Fruit fly (Drosophila melanogaster) whole organism, embryonic: ENCODE measurements around the gene RpS3.
A peak's percentile ranks its signal among the peaks of the same experiment; 100 is the strongest.

Experiments
- ATbp ChIP-seq: fragments of 200-800 bp; sonication (Bioruptor generic); optimal IDR thresholded peaks from 2 replicates; lab custom pipeline; 2017; ENCODE audit warnings: missing biosample characterization, mild to moderate bottlenecking, missing genetic modification characterization, missing genetic modification reagents
- Ada2b ChIP-seq: fragments of 200-800 bp; sonication (Bioruptor generic); IDR thresholded peaks from 2 replicates; pipeline ENCODE4 v1.3.6; 2022; ENCODE audit warnings: missing biosample characterization, missing genetic modification characterization
- CG11085 ChIP-seq: fragments of 200-800 bp; sonication (Bioruptor generic); IDR thresholded peaks from 2 replicates; pipeline ENCODE4 v1.3.6; 2022; ENCODE audit warnings: missing biosample characterization, missing genetic modification characterization
- CG11456 ChIP-seq: fragments of 200-800 bp; sonication (Bioruptor generic); IDR thresholded peaks from 3 replicates; pipeline ENCODE4 v1.3.6; 2022; ENCODE audit warnings: missing biosample characterization, missing genetic modification characterization
- CG11695 ChIP-seq: fragments of 200-800 bp; sonication (Bioruptor generic); IDR thresholded peaks from 3 replicates; pipeline ENCODE4 v1.3.6; 2022; ENCODE audit warnings: missing biosample characterization, missing genetic modification characterization
- CG14667 ChIP-seq: fragments of 200-800 bp; sonication (Bioruptor generic); IDR thresholded peaks from 2 replicates; pipeline ENCODE4 v1.3.6; 2022; ENCODE audit warnings: missing biosample characterization, missing genetic modification characterization
- CG14965 ChIP-seq: fragments of 200-800 bp; sonication (Bioruptor generic); optimal IDR thresholded peaks from 2 replicates; lab custom pipeline; 2016; ENCODE audit warnings: missing biosample characterization, missing genetic modification characterization, borderline replicate concordance
- CG1602 ChIP-seq: fragments of 200-800 bp; sonication (Bioruptor generic); optimal IDR thresholded peaks from 3 replicates; lab custom pipeline; 2016; ENCODE audit warnings: missing biosample characterization, missing genetic modification characterization
- CG17802 ChIP-seq: fragments of 200-800 bp; sonication (Bioruptor generic); optimal IDR thresholded peaks from 2 replicates; lab custom pipeline; 2018; ENCODE audit warnings: missing biosample characterization, mild to moderate bottlenecking, missing genetic modification characterization, moderate library complexity
- CG18599 ChIP-seq: fragments of 200-800 bp; sonication (Bioruptor generic); optimal IDR thresholded peaks from 3 replicates; lab custom pipeline; 2017; ENCODE audit warnings: missing biosample characterization, missing genetic modification characterization, mild to moderate bottlenecking, moderate library complexity, missing genetic modification reagents
- CG34224 ChIP-seq: fragments of 200-800 bp; sonication (Bioruptor generic); IDR thresholded peaks from 3 replicates; pipeline ENCODE4 v1.3.6; 2022; ENCODE audit warnings: missing biosample characterization, missing genetic modification characterization; ENCODE audit not compliant: partially characterized antibody
- CG3838 ChIP-seq: fragments of 200-800 bp; sonication (Bioruptor generic); optimal IDR thresholded peaks from 3 replicates; lab custom pipeline; 2016; ENCODE audit warnings: missing biosample characterization, missing genetic modification characterization
- CG4404 ChIP-seq: fragments of 200-800 bp; sonication (Bioruptor generic); IDR thresholded peaks from 2 replicates; pipeline ENCODE4 v1.3.6; 2022; ENCODE audit warnings: missing biosample characterization, missing genetic modification characterization
- CG5245 ChIP-seq: fragments of 200-800 bp; sonication (Bioruptor generic); optimal IDR thresholded peaks from 3 replicates; lab custom pipeline; 2016; ENCODE audit warnings: missing biosample characterization, missing genetic modification characterization
- CG6813 ChIP-seq: fragments of 200-800 bp; sonication (Bioruptor generic); optimal IDR thresholded peaks from 2 replicates; lab custom pipeline; 2017; ENCODE audit warnings: missing biosample characterization, missing genetic modification characterization, mild to moderate bottlenecking, moderate library complexity, missing genetic modification reagents
- CG8478 ChIP-seq: fragments of >200 bp; optimal IDR thresholded peaks from 2 replicates; lab custom pipeline; 2018
- CkIIα-i1 ChIP-seq: fragments of 200-800 bp; sonication (Bioruptor generic); IDR thresholded peaks from 2 replicates; pipeline ENCODE4 v1.3.6; 2022; ENCODE audit warnings: missing biosample characterization, missing genetic modification characterization
- Dfd ChIP-seq, 2 experiments: fragments of >200 bp; optimal IDR thresholded peaks; 2 replicates each; lab custom pipeline; 2017; ENCODE audit warnings: missing biosample characterization in 2 of 2, missing genetic modification characterization in 2 of 2
- Dp ChIP-seq: fragments of 200-800 bp; sonication (Bioruptor generic); optimal IDR thresholded peaks from 2 replicates; lab custom pipeline; 2018; ENCODE audit warnings: missing biosample characterization, mild to moderate bottlenecking, missing genetic modification characterization, moderate library complexity
- Hmx ChIP-seq: fragments of 200-800 bp; sonication (Bioruptor generic); optimal IDR thresholded peaks from 2 replicates; lab custom pipeline; 2016; ENCODE audit warnings: missing biosample characterization, missing genetic modification characterization
- Hr51 ChIP-seq, 2 experiments: fragments of 200-800 bp; sonication (Bioruptor generic); optimal IDR thresholded peaks; 2 replicates in 1 of 2; 3 replicates in 1 of 2; lab custom pipeline; 2016 to 2018; ENCODE audit warnings: missing biosample characterization in 2 of 2, missing genetic modification characterization in 2 of 2, mild to moderate bottlenecking in 1 of 2, moderate library complexity in 1 of 2
- MESR4 ChIP-seq: fragments of 200-800 bp; sonication (Bioruptor generic); optimal IDR thresholded peaks from 2 replicates; lab custom pipeline; 2018; ENCODE audit warnings: missing biosample characterization, mild to moderate bottlenecking, missing genetic modification characterization, moderate library complexity
- MTF-1 ChIP-seq: fragments of 200-800 bp; sonication (Bioruptor generic); optimal IDR thresholded peaks from 2 replicates; lab custom pipeline; 2018; ENCODE audit warnings: missing biosample characterization, mild to moderate bottlenecking, missing genetic modification characterization, borderline replicate concordance
- Neu2 ChIP-seq: fragments of 200-800 bp; sonication (Bioruptor generic); optimal IDR thresholded peaks from 3 replicates; lab custom pipeline; 2016; ENCODE audit warnings: missing biosample characterization, missing genetic modification characterization, borderline replicate concordance
- Nf-YA ChIP-seq: fragments of 200-800 bp; sonication (Bioruptor generic); IDR thresholded peaks from 2 replicates; pipeline ENCODE4 v1.3.6; 2022; ENCODE audit warnings: missing biosample characterization, missing genetic modification characterization
- Oli ChIP-seq: fragments of 200-800 bp; sonication (Bioruptor generic); optimal IDR thresholded peaks from 2 replicates; lab custom pipeline; 2018; ENCODE audit warnings: missing biosample characterization, mild to moderate bottlenecking, missing genetic modification characterization, moderate library complexity
- Optix ChIP-seq: fragments of 200-800 bp; sonication (Bioruptor generic); IDR thresholded peaks from 3 replicates; pipeline ENCODE4 v1.3.6; 2022; ENCODE audit warnings: missing biosample characterization, missing genetic modification characterization
- Ravus ChIP-seq: fragments of 200-800 bp; sonication (Bioruptor generic); IDR thresholded peaks from 2 replicates; pipeline ENCODE4 v1.3.6; 2022; ENCODE audit warnings: missing biosample characterization, missing genetic modification characterization
- Sry-δ ChIP-seq: fragments of 200-800 bp; sonication (Bioruptor generic); optimal IDR thresholded peaks from 2 replicates; lab custom pipeline; 2016; ENCODE audit warnings: missing biosample characterization, missing genetic modification characterization
- cas ChIP-seq: fragments of 200-800 bp; sonication (Bioruptor generic); IDR thresholded peaks from 2 replicates; pipeline ENCODE4 v1.3.6; 2022; ENCODE audit warnings: missing biosample characterization, missing genetic modification characterization
- cato ChIP-seq: fragments of 200-800 bp; sonication (Bioruptor generic); optimal IDR thresholded peaks from 2 replicates; lab custom pipeline; 2016; ENCODE audit warnings: missing biosample characterization, missing genetic modification characterization, borderline replicate concordance
- gro ChIP-seq: fragments of 200-800 bp; sonication (Bioruptor generic); optimal IDR thresholded peaks from 2 replicates; lab custom pipeline; 2016; ENCODE audit warnings: missing biosample characterization, missing genetic modification characterization
- hkb ChIP-seq, 2 experiments: fragments of 200-800 bp in 1 of 2; fragments of >200 bp in 1 of 2; sonication (Bioruptor generic) in 1 of 2; IDR thresholded peaks in 1 of 2; optimal IDR thresholded peaks in 1 of 2; 2 replicates each; pipeline versions ENCODE4 v1.3.6 to Lab custom; 2017 to 2022; ENCODE audit warnings: missing biosample characterization in 1 of 2, missing genetic modification characterization in 1 of 2
- jigr1 ChIP-seq: fragments of 200-800 bp; sonication (Bioruptor generic); IDR thresholded peaks from 3 replicates; pipeline ENCODE4 v1.3.6; 2022; ENCODE audit warnings: missing biosample characterization, missing genetic modification characterization
- jumu ChIP-seq: fragments of 200-800 bp; sonication (Bioruptor generic); optimal IDR thresholded peaks from 3 replicates; lab custom pipeline; 2016; ENCODE audit warnings: missing biosample characterization, missing genetic modification characterization
- klu ChIP-seq: fragments of 200-800 bp; sonication (Bioruptor generic); IDR thresholded peaks from 2 replicates; pipeline ENCODE4 v1.3.6; 2022; ENCODE audit warnings: missing biosample characterization, missing genetic modification characterization
- mld ChIP-seq: fragments of 200-800 bp; sonication (Bioruptor generic); IDR thresholded peaks from 3 replicates; pipeline ENCODE4 v1.3.6; 2022; ENCODE audit warnings: missing biosample characterization, missing genetic modification characterization; ENCODE audit not compliant: partially characterized antibody
- odd ChIP-seq: fragments of 200-800 bp; sonication (Bioruptor generic); optimal IDR thresholded peaks from 2 replicates; lab custom pipeline; 2017; ENCODE audit warnings: missing biosample characterization, mild to moderate bottlenecking, missing genetic modification characterization
- pan ChIP-seq, 4 experiments: fragments of >200 bp in 3 of 4; fragments of 200-800 bp in 1 of 4; sonication (Bioruptor generic) in 1 of 4; optimal IDR thresholded peaks in 3 of 4; IDR thresholded peaks in 1 of 4; 2 replicates each; pipeline versions ENCODE4 v1.3.6 to Lab custom; 2017 to 2022; ENCODE audit warnings: missing biosample characterization in 2 of 4, missing genetic modification characterization in 2 of 4, mixed read lengths in 1 of 4
- pita ChIP-seq: fragments of 200-800 bp; sonication (Bioruptor generic); optimal IDR thresholded peaks from 2 replicates; lab custom pipeline; 2017; ENCODE audit warnings: missing biosample characterization, mild to moderate bottlenecking, missing genetic modification characterization
- pzg ChIP-seq: fragments of 200-800 bp; sonication (Bioruptor generic); optimal IDR thresholded peaks from 3 replicates; lab custom pipeline; 2018; ENCODE audit warnings: missing biosample characterization, mild to moderate bottlenecking, missing genetic modification characterization, moderate library complexity
- row ChIP-seq: fragments of 200-800 bp; sonication (Bioruptor generic); IDR thresholded peaks from 3 replicates; pipeline ENCODE4 v1.3.6; 2022; ENCODE audit warnings: missing biosample characterization, missing genetic modification characterization
- sens ChIP-seq: fragments of 200-800 bp; sonication (Bioruptor generic); peaks from one replicate; lab custom pipeline; 2016; ENCODE audit warnings: missing biosample characterization, missing genetic modification characterization
- sisA ChIP-seq: fragments of 200-800 bp; sonication (Bioruptor generic); IDR thresholded peaks from 2 replicates; pipeline ENCODE4 v1.3.6; 2022; ENCODE audit warnings: missing biosample characterization, missing genetic modification characterization
- slou ChIP-seq: fragments of 200-800 bp; sonication (Bioruptor generic); optimal IDR thresholded peaks from 3 replicates; lab custom pipeline; 2016; ENCODE audit warnings: missing biosample characterization, missing genetic modification characterization
- sr ChIP-seq: fragments of 200-800 bp; sonication (Bioruptor generic); IDR thresholded peaks from 3 replicates; pipeline ENCODE4 v1.3.6; 2022; ENCODE audit warnings: missing biosample characterization, missing genetic modification characterization
- vnd ChIP-seq: fragments of 200-800 bp; sonication (Bioruptor generic); IDR thresholded peaks from 3 replicates; pipeline ENCODE4 v1.3.6; 2022; ENCODE audit warnings: missing biosample characterization, missing genetic modification characterization; ENCODE audit not compliant: partially characterized antibody
- z ChIP-seq: fragments of 200-800 bp; sonication (Bioruptor generic); IDR thresholded peaks from 3 replicates; pipeline ENCODE4 v1.3.6; 2022; ENCODE audit warnings: missing biosample characterization, missing genetic modification characterization
- zen2 ChIP-seq: fragments of 200-800 bp; sonication (Bioruptor generic); IDR thresholded peaks from 3 replicates; pipeline ENCODE4 v1.3.6; 2022; ENCODE audit warnings: missing biosample characterization, missing genetic modification characterization; ENCODE audit not compliant: partially characterized antibody

The RpS3 gene

dm6 chr3R:23358565-23359138 is at the start of gene RpS3 (continued):
- no peak for TF ChIP-seq CG18599 (GFP tag; lab: Kevin White, UChicago)
- no peak for TF ChIP-seq CG17802 (tag; lab: Kevin White, UChicago)
- TF ChIP-seq cato (GFP tag; lab: Kevin White, UChicago), result no peak
- no peak for TF ChIP-seq Hmx
- TF ChIP-seq vnd (GFP tag; lab: Robert Waterston, UW), result no peak
- TF ChIP-seq CG3838 (GFP tag; lab: Kevin White, UChicago), result no peak
- no peak for TF ChIP-seq CG4404
- no peak for TF ChIP-seq CkIIα-i1 (GFP tag; lab: Robert Waterston, UW)
- no peak for TF ChIP-seq slou (GFP tag; lab: Kevin White, UChicago)
- no peak for TF ChIP-seq CG11456 (GFP tag; lab: Robert Waterston, UW)
- no peak for TF ChIP-seq MTF-1 (GFP tag; lab: Kevin White, UChicago)
- no peak for TF ChIP-seq CG11085 (GFP tag; lab: Robert Waterston, UW)
- no peak for TF ChIP-seq CG6813
- TF ChIP-seq Dfd (GFP tag; optimal IDR thresholded peaks at IDR 0.05; lab: Kevin White, UChicago), result no peak
- no peak for TF ChIP-seq jigr1 (GFP tag; lab: Robert Waterston, UW)
- no peak for TF ChIP-seq Ada2b (GFP tag; lab: Robert Waterston, UW)
- TF ChIP-seq Optix (GFP tag; lab: Robert Waterston, UW), result no peak
- TF ChIP-seq klu (GFP tag; lab: Robert Waterston, UW), result no peak
- TF ChIP-seq gro, result no peak
- no peak for TF ChIP-seq Neu2 (GFP tag; lab: Kevin White, UChicago)
- peak; percentile 100 for TF ChIP-seq MESR4 (GFP tag; lab: Kevin White, UChicago)
- peak; percentile 80 for TF ChIP-seq pita (GFP tag; lab: Kevin White, UChicago)
- TF ChIP-seq cas (GFP tag; lab: Robert Waterston, UW), result no peak
- TF ChIP-seq pzg (GFP tag; lab: Kevin White, UChicago), result peak; percentile 64
- TF ChIP-seq Ravus, result no peak
- TF ChIP-seq sisA, result no peak
- TF ChIP-seq sens (GFP tag; lab: Kevin White, UChicago), result peak; percentile 81
- TF ChIP-seq CG14667 (GFP tag; lab: Robert Waterston, UW), result no peak
- TF ChIP-seq CG34224 (GFP tag; lab: Robert Waterston, UW), result 0 out of 3 replicates have a peak, but pooled peaks have one; percentile 23
- no peak for TF ChIP-seq CG8478 (lab: Kevin White, UChicago)
- TF ChIP-seq CG14965, result no peak
- peak; percentile 39 for TF ChIP-seq odd (GFP tag; lab: Kevin White, UChicago)
- TF ChIP-seq ATbp (GFP tag; lab: Kevin White, UChicago), result no peak
- TF ChIP-seq sr (GFP tag; lab: Robert Waterston, UW), result no peak
- TF ChIP-seq Dp (GFP tag; lab: Kevin White, UChicago), result peak; percentile 31
- no peak for TF ChIP-seq pan (optimal IDR thresholded peaks at IDR 0.05; lab: Kevin White, UChicago)
- TF ChIP-seq pan (GFP tag; optimal IDR thresholded peaks at IDR 0.05 in 1 of 2, IDR thresholded peaks at IDR 0.05 in 1 of 2), result no peak
- TF ChIP-seq Sry-δ (GFP tag; lab: Kevin White, UChicago), result no peak
- no peak for TF ChIP-seq CG5245 (GFP tag; lab: Kevin White, UChicago)
- TF ChIP-seq CG1602 (GFP tag; lab: Kevin White, UChicago), result no peak
- no peak for TF ChIP-seq mld (GFP tag; lab: Robert Waterston, UW)
- TF ChIP-seq Oli, result no peak
- TF ChIP-seq jumu (GFP tag; lab: Kevin White, UChicago), result no peak
- peak in 1 of 2 experiments; percentile 19 for TF ChIP-seq Hr51 (GFP tag; optimal IDR thresholded peaks at IDR 0.05; lab: Kevin White, UChicago)
- TF ChIP-seq Nf-YA (GFP tag; lab: Robert Waterston, UW), result no peak
- no peak for TF ChIP-seq z (GFP tag; lab: Robert Waterston, UW)
- TF ChIP-seq row (GFP tag; lab: Robert Waterston, UW), result 0 out of 3 replicates have a peak, but pooled peaks have one; percentile 8
- peak; percentile 45; the same call in 2 of the 3 replicates for TF ChIP-seq CG11695 (GFP tag; lab: Robert Waterston, UW)
- TF ChIP-seq hkb (optimal IDR thresholded peaks at IDR 0.05; lab: Kevin White, UChicago), result no peak
- 0 out of 2 replicates have a peak, but pooled peaks have one; percentile 17 for TF ChIP-seq hkb (GFP tag; IDR thresholded peaks at IDR 0.05; lab: Robert Waterston, UW)
- TF ChIP-seq zen2 (GFP tag; lab: Robert Waterston, UW), result no peak
